Worm (Caenorhabditis elegans) whole organism, L3 larva: Measurements from ENCODE around the gene ttx-3.

Experiments
- jun-1 ChIP-seq: fragments of 150-350 bp; optimal IDR thresholded peaks from 2 replicates; lab custom pipeline; 2014; ENCODE audit warnings: missing biosample characterization, missing genetic modification reagents, missing genetic modification characterization
- tbx-2 ChIP-seq: sonication (generic microtip); optimal IDR thresholded peaks from 2 replicates; lab custom pipeline; 2016; ENCODE audit warnings: mild to moderate bottlenecking, missing genetic modification characterization, missing compliant biosample characterization
- ztf-4 ChIP-seq: fragments of 150-350 bp; optimal IDR thresholded peaks from 2 replicates; lab custom pipeline; 2014; ENCODE audit warnings: missing biosample characterization, missing genetic modification characterization

ce11 chrX:11784230-11784629 lies 15.1 kb upstream of the ttx-3 start, which contains the start of gene Y102F5A.1:
- TF ChIP-seq ztf-4 = no peak
- TF ChIP-seq tbx-2 (tag; lab: Kevin White, UChicago) = no peak
- TF ChIP-seq jun-1 (tag; lab: Kevin White, UChicago) = no peak
